Fruit fly (Drosophila melanogaster): ENCODE data around the gene Mi-2.
A peak's percentile ranks its signal among the peaks of the same experiment; 100 is the strongest.

Gene Mi-2

dm6 chr3L:19941162-19941561 lies 31.1 kb upstream of the Mi-2 start:
- no peak for TF ChIP-seq croc (GFP tag; conservative IDR thresholded peaks at IDR 0.05)
- no peak for TF ChIP-seq CG9437 (GFP tag; optimal IDR thresholded peaks at IDR 0.05)
- TF ChIP-seq exex (tag; optimal IDR thresholded peaks at IDR 0.05), result peak; percentile 75
- peak; percentile 37 for TF ChIP-seq sug (tag; optimal IDR thresholded peaks at IDR 0.05)

DNA sequence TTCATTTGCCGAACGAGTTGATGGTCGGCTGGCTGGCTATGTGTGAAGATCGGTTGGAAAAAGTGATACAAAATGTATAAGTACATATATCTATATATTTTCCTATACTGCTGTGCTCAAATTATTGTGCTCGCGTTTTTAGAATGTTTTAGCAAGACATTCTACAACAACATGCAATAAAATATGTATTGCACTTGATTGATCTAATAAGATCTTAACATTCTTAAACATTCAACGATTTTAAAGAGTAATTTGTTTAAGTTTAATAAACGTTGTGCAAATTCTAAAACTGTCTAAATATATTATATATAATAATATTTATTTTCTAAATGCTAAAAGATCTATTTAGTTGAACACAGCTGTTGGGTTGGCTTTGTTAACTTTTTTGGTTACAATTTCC lies 30.3 kb upstream of the Mi-2 start:
- TF ChIP-seq CG2712 (tag; optimal IDR thresholded peaks at IDR 0.05), result peak; percentile 25
- TF ChIP-seq CG4282 (GFP tag; optimal IDR thresholded peaks at IDR 0.05), result no peak
- no peak for TF ChIP-seq CG9797 (GFP tag; optimal IDR thresholded peaks at IDR 0.05)
- TF ChIP-seq kni (GFP tag; optimal IDR thresholded peaks at IDR 0.05), result no peak
- no peak for TF ChIP-seq Spps (tag; optimal IDR thresholded peaks at IDR 0.05)
- TF ChIP-seq CG12391 (tag; optimal IDR thresholded peaks at IDR 0.05), result no peak
- no peak for TF ChIP-seq eyg (GFP tag; optimal IDR thresholded peaks at IDR 0.05)
- TF ChIP-seq CG5953 (GFP tag; IDR thresholded peaks at IDR 0.05), result no peak
- no peak for TF ChIP-seq Eip74EF (GFP tag; optimal IDR thresholded peaks at IDR 0.05)
- TF ChIP-seq ERR (GFP tag; optimal IDR thresholded peaks at IDR 0.05), result no peak
- peak; percentile 42 for TF ChIP-seq CG2678 (tag; optimal IDR thresholded peaks at IDR 0.05)
- TF ChIP-seq CG15269 (tag; optimal IDR thresholded peaks at IDR 0.05), result peak; percentile 37
- no peak for TF ChIP-seq sr (GFP tag; IDR thresholded peaks at IDR 0.05)
- TF ChIP-seq schlank (tag; optimal IDR thresholded peaks at IDR 0.05), result no peak
- TF ChIP-seq CG18599 (GFP tag; optimal IDR thresholded peaks at IDR 0.05), result peak; percentile 6
- no peak for TF ChIP-seq CG11560 (tag; IDR thresholded peaks at IDR 0.05)
- TF ChIP-seq CG8765 (GFP tag; IDR thresholded peaks at IDR 0.05), result no peak
- TF ChIP-seq CG11696 (GFP tag; IDR thresholded peaks at IDR 0.05), result 0 out of 2 replicates have a peak, but pooled peaks have one; percentile 33
- TF ChIP-seq Meics (GFP tag; optimal IDR thresholded peaks at IDR 0.05), result peak; percentile 32
- no peak for TF ChIP-seq Lhr (GFP tag; optimal IDR thresholded peaks at IDR 0.05)
- TF ChIP-seq Ssrp (tag; optimal IDR thresholded peaks at IDR 0.05), result no peak
- TF ChIP-seq CG4424 (GFP tag; optimal IDR thresholded peaks at IDR 0.05), result no peak
- no peak for TF ChIP-seq CG18011 (GFP tag; optimal IDR thresholded peaks at IDR 0.05)
- TF ChIP-seq Rfx (GFP tag; IDR thresholded peaks at IDR 0.05), result 0 out of 2 replicates have a peak, but pooled peaks have one; percentile 37
- TF ChIP-seq Ets65A (GFP tag), result no peak
- no peak for TF ChIP-seq CG16863 (GFP tag; optimal IDR thresholded peaks at IDR 0.05)
- no peak for TF ChIP-seq sima (GFP tag; optimal IDR thresholded peaks at IDR 0.05)
- TF ChIP-seq gce (GFP tag; IDR thresholded peaks at IDR 0.05), result no peak
- TF ChIP-seq grau (tag; optimal IDR thresholded peaks at IDR 0.05), result peak; percentile 49
- TF ChIP-seq toy (GFP tag; IDR thresholded peaks at IDR 0.05), result no peak
- TF ChIP-seq gem (tag; optimal IDR thresholded peaks at IDR 0.05), result peak; percentile 50
- TF ChIP-seq HmgZ (tag; optimal IDR thresholded peaks at IDR 0.05), result no peak
- no peak for TF ChIP-seq sc (optimal IDR thresholded peaks at IDR 0.05)
- no peak for TF ChIP-seq sc (GFP tag; optimal IDR thresholded peaks at IDR 0.05)
- TF ChIP-seq CG34422 (GFP tag; IDR thresholded peaks at IDR 0.05), result no peak
- no peak for TF ChIP-seq Nf-YB (GFP tag; optimal IDR thresholded peaks at IDR 0.05)
- no peak for TF ChIP-seq CG2116 (GFP tag; optimal IDR thresholded peaks at IDR 0.05)
- TF ChIP-seq CG4854 (GFP tag; optimal IDR thresholded peaks at IDR 0.05), result no peak
- TF ChIP-seq HLHmδ (GFP tag; optimal IDR thresholded peaks at IDR 0.05), result no peak
- TF ChIP-seq Fer3 (tag; optimal IDR thresholded peaks at IDR 0.05), result peak; percentile 41
- TF ChIP-seq CkIIα-i1 (GFP tag; IDR thresholded peaks at IDR 0.05), result no peak
- no peak for TF ChIP-seq h (optimal IDR thresholded peaks at IDR 0.05)
- TF ChIP-seq Vsx1 (GFP tag; optimal IDR thresholded peaks at IDR 0.05), result no peak
- TF ChIP-seq CG31388 (GFP tag; optimal IDR thresholded peaks at IDR 0.05), result no peak
- peak; percentile 2 for TF ChIP-seq CoRest (tag; optimal IDR thresholded peaks at IDR 0.05)
- TF ChIP-seq ftz-f1 (GFP tag; optimal IDR thresholded peaks at IDR 0.05), result no peak

All from whole organism, embryonic.